Fruit fly (Drosophila melanogaster): ENCODE data around the gene pie.

Gene pie

DNA sequence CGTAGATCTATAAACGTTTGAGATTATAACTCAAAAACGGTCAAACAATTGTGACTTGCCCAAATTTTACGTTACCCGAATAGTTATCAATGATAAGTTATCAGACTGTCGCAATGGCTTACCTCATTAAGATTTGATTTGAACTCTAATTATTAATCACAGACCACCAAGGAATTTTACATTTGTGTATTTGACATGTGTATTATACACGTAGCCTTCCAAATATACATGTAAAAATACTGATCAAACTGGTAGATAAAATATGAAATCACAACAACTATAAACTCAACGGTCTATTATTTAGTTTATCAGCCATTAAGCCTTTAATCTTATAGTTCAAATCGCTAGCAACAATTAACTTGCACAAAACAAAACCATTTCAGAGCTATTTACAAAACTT lies 29.1 kb downstream of the pie start:
- TF ChIP-seq sug (tag; optimal IDR thresholded peaks at IDR 0.05) (peak; percentile 99), CG34376 (GFP tag; optimal IDR thresholded peaks at IDR 0.05) (peak; percentile 50), amos (GFP tag; IDR thresholded peaks at IDR 0.05; ENCODE audit: partially characterized antibody) (peak; percentile 48; the same call in 1 of the 2 replicates), hth (optimal IDR thresholded peaks at IDR 0.05) (no peak), CTCF (GFP tag; optimal IDR thresholded peaks at IDR 0.05) (peak; percentile 4), Bgb (GFP tag; IDR thresholded peaks at IDR 0.05; ENCODE audit: partially characterized antibody) (peak; percentile 60), CG7963 (GFP tag; IDR thresholded peaks at IDR 0.05; ENCODE audit: partially characterized antibody) (no peak), seq (GFP tag; IDR thresholded peaks at IDR 0.05) (no peak), exex (tag; optimal IDR thresholded peaks at IDR 0.05) (peak; percentile 96), unc-4 (GFP tag; IDR thresholded peaks at IDR 0.05; ENCODE audit: partially characterized antibody) (no peak), ttk (GFP tag; IDR thresholded peaks at IDR 0.05) (no peak), sd (tag; optimal IDR thresholded peaks at IDR 0.05) (peak; percentile 85), Mes4 (GFP tag; optimal IDR thresholded peaks at IDR 0.05) (no peak), CG4282 (GFP tag; optimal IDR thresholded peaks at IDR 0.05) (no peak), unpg (GFP tag; optimal IDR thresholded peaks at IDR 0.05) (no peak), CG5245 (GFP tag; optimal IDR thresholded peaks at IDR 0.05) (no peak), grn (GFP tag; optimal IDR thresholded peaks at IDR 0.05) (peak; percentile 69)

DNA sequence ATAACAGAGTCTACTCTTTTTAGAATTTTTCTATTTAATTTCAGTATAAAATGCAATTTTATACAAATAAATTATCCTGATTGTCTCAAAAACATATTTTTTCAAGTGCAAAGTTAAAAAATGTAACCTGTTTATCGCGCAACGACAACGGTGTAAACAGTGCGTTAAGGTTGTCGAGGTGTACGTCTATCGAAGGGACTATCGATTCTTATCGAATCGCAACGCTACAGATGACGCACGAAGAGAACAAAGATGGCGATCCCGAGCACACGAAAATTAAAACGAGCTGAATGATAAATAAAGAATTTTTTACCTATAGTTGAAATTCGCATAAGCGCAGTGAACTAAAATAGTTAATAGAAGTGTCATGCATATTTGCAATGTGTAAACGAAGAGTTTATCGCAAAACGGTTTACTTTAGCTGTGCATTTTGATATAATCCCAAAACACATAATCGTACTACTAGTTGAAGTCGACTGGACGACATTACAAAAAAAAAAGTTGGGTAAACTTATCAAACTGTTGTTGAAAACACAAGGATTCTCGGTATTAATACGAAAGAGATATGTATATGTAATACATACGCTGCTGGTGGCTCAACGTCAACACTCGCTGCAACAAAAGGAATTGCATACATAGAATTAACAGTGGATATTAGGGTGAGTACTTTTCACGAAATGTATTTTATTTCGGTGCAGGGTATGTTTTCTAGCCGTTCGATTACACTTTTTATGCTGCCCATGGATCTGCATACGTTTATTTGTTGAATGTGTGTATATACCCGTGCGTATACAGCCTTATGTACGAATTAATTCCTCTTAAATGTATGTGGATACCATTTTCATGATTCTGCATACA lies 34.5 kb downstream of the pie start, which contains the start of gene da:
Gene da (plus strand): TSS at position 237 of the 858 bp plus-strand sequence.
- TF ChIP-seq MTF-1 (GFP tag; optimal IDR thresholded peaks at IDR 0.05; ENCODE audit: borderline replicate concordance) (no peak), Xbp1 (GFP tag; optimal IDR thresholded peaks at IDR 0.05) (peak; percentile 73), CG3726 (GFP tag; IDR thresholded peaks at IDR 0.05) (no peak), CG13894 (tag; optimal IDR thresholded peaks at IDR 0.05) (peak; percentile 53), Sry-β (GFP tag; optimal IDR thresholded peaks at IDR 0.05) (no peak), grau (tag; optimal IDR thresholded peaks at IDR 0.05) (peak; percentile 69), CHES-1-like (GFP tag; optimal IDR thresholded peaks at IDR 0.05) (peak; percentile 60), ci (GFP tag; IDR thresholded peaks at IDR 0.05) (peak; percentile 81; the same call in 2 of the 3 replicates), CG14965 (GFP tag; optimal IDR thresholded peaks at IDR 0.05; ENCODE audit: borderline replicate concordance) (no peak), CG3163 (GFP tag; optimal IDR thresholded peaks at IDR 0.05) (no peak), B-H1 (GFP tag; IDR thresholded peaks at IDR 0.05) (peak; percentile 15; the same call in 1 of the 3 replicates), bab2 (GFP tag; optimal IDR thresholded peaks at IDR 0.05) (no peak), Dek (tag; optimal IDR thresholded peaks at IDR 0.05) (peak; percentile 65), crc (GFP tag; optimal IDR thresholded peaks at IDR 0.05) (peak; percentile 34), ash1 (GFP tag; optimal IDR thresholded peaks at IDR 0.05) (peak; percentile 6), CG12942 (GFP tag; optimal IDR thresholded peaks at IDR 0.05) (peak; percentile 22), CG11085 (GFP tag; IDR thresholded peaks at IDR 0.05) (no peak), slou (GFP tag; optimal IDR thresholded peaks at IDR 0.05) (no peak), klu (GFP tag; IDR thresholded peaks at IDR 0.05) (no peak), br (optimal IDR thresholded peaks at IDR 0.05) (no peak), CG11560 (tag; IDR thresholded peaks at IDR 0.05) (no peak), mld (GFP tag; IDR thresholded peaks at IDR 0.05; ENCODE audit: partially characterized antibody) (no peak), CG4707 (GFP tag; optimal IDR thresholded peaks at IDR 0.05) (no peak), Hmr (GFP tag; optimal IDR thresholded peaks at IDR 0.05) (peak; percentile 63), CG7556 (GFP tag; optimal IDR thresholded peaks at IDR 0.05) (peak; percentile 25), CG13624 (GFP tag; optimal IDR thresholded peaks at IDR 0.05) (peak; percentile 63), Doc3 (GFP tag; IDR thresholded peaks at IDR 0.05; ENCODE audit: partially characterized antibody) (no peak), NFAT (GFP tag; IDR thresholded peaks at IDR 0.05) (peak; percentile 58; the same call in 1 of the 2 replicates), lbe (GFP tag; optimal IDR thresholded peaks at IDR 0.05) (no peak), Med (GFP tag) (peak; percentile 92), vnd (GFP tag; IDR thresholded peaks at IDR 0.05; ENCODE audit: partially characterized antibody) (no peak; the same call in 2 of the 3 replicates), CG9727 (GFP tag; optimal IDR thresholded peaks at IDR 0.05) (peak; percentile 40)
